Worm (Caenorhabditis elegans) whole organism, young adult: ENCODE results near the gene C02E7.8.

Source experiments
- F23B12.7 ChIP-seq: sonication (generic microtip); optimal IDR thresholded peaks from 2 replicates; lab custom pipeline; 2017; ENCODE audit warnings: missing genetic modification characterization, mild to moderate bottlenecking, missing compliant biosample characterization, antibody characterized with exemption, moderate library complexity; ENCODE audit not compliant: insufficient read depth
- F49E8.2 ChIP-seq: sonication (generic microtip); optimal IDR thresholded peaks from 3 replicates; lab custom pipeline; 2017; ENCODE audit warnings: missing genetic modification characterization, mild to moderate bottlenecking, missing compliant biosample characterization, antibody characterized with exemption, moderate library complexity; ENCODE audit not compliant: insufficient read depth
- F57A8.1 ChIP-seq: fragments of 200-800 bp; sonication (Bioruptor generic); optimal IDR thresholded peaks from 2 replicates; lab custom pipeline; 2018; ENCODE audit warnings: mild to moderate bottlenecking, missing genetic modification characterization, moderate library complexity, missing compliant biosample characterization
- T26A5.8 ChIP-seq: sonication (generic microtip); optimal IDR thresholded peaks from 2 replicates; lab custom pipeline; 2016; ENCODE audit warnings: missing genetic modification characterization, missing compliant biosample characterization
- athp-1 ChIP-seq: sonication (generic microtip); optimal IDR thresholded peaks from 2 replicates; lab custom pipeline; 2017; ENCODE audit warnings: mild to moderate bottlenecking, missing genetic modification characterization, missing compliant biosample characterization
- attf-5 ChIP-seq: fragments of 200-800 bp; sonication (Bioruptor generic); optimal IDR thresholded peaks from 2 replicates; lab custom pipeline; 2018; ENCODE audit warnings: mild to moderate bottlenecking, missing genetic modification characterization, missing compliant biosample characterization
- bed-2 ChIP-seq: fragments of 200-800 bp; sonication (Bioruptor generic); IDR thresholded peaks from 2 replicates; pipeline ENCODE4 v1.3.6; 2022; ENCODE audit warnings: missing genetic modification reagents, missing genetic modification characterization, missing compliant biosample characterization
- ccch-3 ChIP-seq: fragments of 200-800 bp; sonication (Bioruptor generic); optimal IDR thresholded peaks from 2 replicates; lab custom pipeline; 2018; ENCODE audit warnings: mild to moderate bottlenecking, missing genetic modification characterization, missing compliant biosample characterization
- ets-4 ChIP-seq: fragments of 200-800 bp; sonication (Bioruptor generic); optimal IDR thresholded peaks from 2 replicates; lab custom pipeline; 2018; ENCODE audit warnings: mild to moderate bottlenecking, missing genetic modification characterization, missing compliant biosample characterization
- lag-1 ChIP-seq: fragments of 200-800 bp; sonication (Bioruptor generic); IDR thresholded peaks from 2 replicates; pipeline ENCODE4 v1.3.6; 2022; ENCODE audit warnings: missing genetic modification reagents, missing genetic modification characterization, missing compliant biosample characterization
- lir-1 ChIP-seq: fragments of 200-800 bp; sonication (Bioruptor generic); conservative IDR thresholded peaks from 2 replicates; pipeline ENCODE4 v1.3.6; 2022; ENCODE audit warnings: missing genetic modification reagents, missing genetic modification characterization, missing compliant biosample characterization
- madf-10 ChIP-seq: sonication (generic microtip); optimal IDR thresholded peaks from 2 replicates; lab custom pipeline; 2016; ENCODE audit warnings: mild to moderate bottlenecking, missing genetic modification characterization, missing compliant biosample characterization
- mel-28 ChIP-seq: sonication (generic microtip); optimal IDR thresholded peaks from 2 replicates; lab custom pipeline; 2016; ENCODE audit warnings: borderline replicate concordance, mild to moderate bottlenecking, missing genetic modification characterization, missing compliant biosample characterization
- nfya-1 ChIP-seq: sonication (generic microtip); optimal IDR thresholded peaks from 2 replicates; lab custom pipeline; 2017; ENCODE audit warnings: antibody characterized with exemption, missing compliant biosample characterization, missing genetic modification characterization, borderline replicate concordance; ENCODE audit not compliant: insufficient read depth
- nfyb-1 ChIP-seq: fragments of 200-800 bp; sonication (Bioruptor generic); IDR thresholded peaks from 2 replicates; pipeline ENCODE4 v1.3.6; 2022; ENCODE audit warnings: missing genetic modification reagents, missing genetic modification characterization, missing compliant biosample characterization
- nhr-27 ChIP-seq: fragments of 200-800 bp; sonication (Bioruptor generic); optimal IDR thresholded peaks from 2 replicates; lab custom pipeline; 2018; ENCODE audit warnings: mild to moderate bottlenecking, missing genetic modification characterization, moderate library complexity, missing compliant biosample characterization
- snpc-4 ChIP-seq, 5 experiments: fragments of 150-350 bp in 1 of 5; sonication (generic microtip) in 4 of 5; optimal IDR thresholded peaks; 2 replicates each; lab custom pipeline; 2014 to 2018; ENCODE audit warnings: missing genetic modification characterization in 5 of 5, missing biosample characterization in 3 of 5, antibody characterized with exemption in 2 of 5, mild to moderate bottlenecking in 2 of 5, missing compliant biosample characterization in 2 of 5, missing genotype in 2 of 5, moderate library complexity in 2 of 5, missing genetic modification reagents in 1 of 5
- tlf-1 ChIP-seq: fragments of 200-800 bp; sonication (Bioruptor generic); optimal IDR thresholded peaks from 2 replicates; lab custom pipeline; 2018; ENCODE audit warnings: mild to moderate bottlenecking, missing genetic modification characterization, missing compliant biosample characterization
- unc-62 ChIP-seq: fragments of 150-350 bp; optimal IDR thresholded peaks from 2 replicates; lab custom pipeline; 2014; ENCODE audit warnings: missing biosample characterization, missing genetic modification reagents, missing genetic modification characterization
- ztf-25 ChIP-seq: fragments of 200-800 bp; sonication (Bioruptor generic); IDR thresholded peaks from 2 replicates; pipeline ENCODE4 v1.3.6; 2022; ENCODE audit warnings: missing genetic modification reagents, missing genetic modification characterization, missing compliant biosample characterization

The C02E7.8 gene

DNA sequence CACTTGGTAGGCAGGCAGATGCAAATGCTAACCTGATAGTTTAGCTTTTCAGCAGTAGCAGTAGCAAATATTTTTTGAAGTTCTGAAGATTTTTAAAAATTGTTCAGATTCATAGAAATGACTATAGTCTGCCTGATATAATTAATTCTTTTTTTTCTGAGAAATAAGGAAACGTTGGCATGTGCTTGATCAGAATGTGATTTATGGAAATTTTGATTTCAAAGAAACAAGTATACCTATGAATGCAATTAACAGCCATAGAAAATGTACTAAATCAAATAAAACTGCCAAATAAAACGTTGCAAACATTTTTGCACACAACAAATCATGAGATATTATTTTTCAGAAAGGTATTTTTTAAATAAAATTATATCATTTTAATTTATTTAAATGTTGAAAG, 50.0 kb downstream of the C02E7.8 start:
- TF ChIP-seq T26A5.8 (tag; lab: Kevin White, UChicago) (no peak), nhr-27 (tag; lab: Kevin White, UChicago) (no peak), madf-10 (tag; lab: Kevin White, UChicago) (no peak), unc-62 (GFP tag; lab: Kevin White, UChicago) (no peak), ets-4 (GFP tag; lab: Kevin White, UChicago) (no peak), ccch-3 (GFP tag; lab: Kevin White, UChicago) (no peak), mel-28 (tag; lab: Kevin White, UChicago) (no peak), bed-2 (GFP tag; lab: Robert Waterston, UW) (no peak), lag-1 (GFP tag; lab: Robert Waterston, UW) (no peak), athp-1 (tag; lab: Kevin White, UChicago) (no peak), nfyb-1 (no peak), attf-5 (GFP tag; lab: Kevin White, UChicago) (no peak), F57A8.1 (GFP tag; lab: Kevin White, UChicago) (no peak), ztf-25 (GFP tag; lab: Robert Waterston, UW) (no peak), F23B12.7 (tag; lab: Kevin White, UChicago) (no peak), tlf-1 (GFP tag; lab: Kevin White, UChicago) (no peak), F49E8.2 (tag; lab: Kevin White, UChicago) (no peak), snpc-4 (GFP tag; optimal IDR thresholded peaks at IDR 0.05; lab: Kevin White, UChicago) (no peak), snpc-4 (tag; optimal IDR thresholded peaks at IDR 0.05; lab: Kevin White, UChicago) (no peak), lir-1 (no peak), nfya-1 (tag; lab: Kevin White, UChicago) (no peak)
- TF ChIP-seq, all 124 proteins: peak for 0
